Worm (Caenorhabditis elegans) whole organism, young adult: ENCODE data around the gene B0361.11.

Source experiments
- B0019.2 ChIP-seq: fragments of 200-800 bp; sonication (Bioruptor generic); conservative IDR thresholded peaks from 2 replicates; pipeline ENCODE4 v1.3.6; 2022; ENCODE audit warnings: missing genetic modification reagents, missing genetic modification characterization, missing compliant biosample characterization
- D2030.7 ChIP-seq: fragments of 200-800 bp; sonication (Bioruptor generic); IDR thresholded peaks from 2 replicates; pipeline ENCODE4 v1.3.6; 2022; ENCODE audit warnings: missing genetic modification reagents, missing genetic modification characterization, missing compliant biosample characterization
- F33H1.4 ChIP-seq: fragments of 200-800 bp; sonication (Bioruptor generic); IDR thresholded peaks from 2 replicates; pipeline ENCODE4 v1.3.6; 2022; ENCODE audit warnings: missing genetic modification reagents, missing genetic modification characterization, missing compliant biosample characterization
- T07F8.4 ChIP-seq: sonication (generic microtip); optimal IDR thresholded peaks from 2 replicates; lab custom pipeline; 2016; ENCODE audit warnings: mild to moderate bottlenecking, missing genetic modification characterization, moderate library complexity, missing compliant biosample characterization
- ZK185.1 ChIP-seq: sonication (generic microtip); optimal IDR thresholded peaks from 2 replicates; lab custom pipeline; 2016; ENCODE audit warnings: mild to moderate bottlenecking, missing genetic modification characterization, missing compliant biosample characterization; ENCODE audit not compliant: poor library complexity, severe bottlenecking
- attf-3 ChIP-seq: fragments of 200-800 bp; sonication (Bioruptor generic); conservative IDR thresholded peaks from 2 replicates; pipeline ENCODE4 v1.3.6; 2022; ENCODE audit warnings: missing genetic modification reagents, missing genetic modification characterization, missing compliant biosample characterization
- bed-2 ChIP-seq: fragments of 200-800 bp; sonication (Bioruptor generic); IDR thresholded peaks from 2 replicates; pipeline ENCODE4 v1.3.6; 2022; ENCODE audit warnings: missing genetic modification reagents, missing genetic modification characterization, missing compliant biosample characterization
- cebp-1 ChIP-seq, 2 experiments: fragments of 200-800 bp in 1 of 2; sonication (Bioruptor generic) in 1 of 2; sonication (generic microtip) in 1 of 2; IDR thresholded peaks in 1 of 2; optimal IDR thresholded peaks in 1 of 2; 2 replicates each; pipeline versions ENCODE4 v1.3.6 to Lab custom; 2017 to 2022; ENCODE audit warnings: missing compliant biosample characterization in 2 of 2, missing genetic modification characterization in 2 of 2, mild to moderate bottlenecking in 1 of 2, missing genetic modification reagents in 1 of 2, moderate library complexity in 1 of 2
- ceh-91 ChIP-seq: fragments of 200-800 bp; sonication (Bioruptor generic); IDR thresholded peaks from 2 replicates; pipeline ENCODE4 v1.3.6; 2022; ENCODE audit warnings: missing genetic modification reagents, missing genetic modification characterization, missing compliant biosample characterization
- chd-7 ChIP-seq: sonication (generic microtip); optimal IDR thresholded peaks from 2 replicates; lab custom pipeline; 2016; ENCODE audit warnings: mild to moderate bottlenecking, missing genetic modification characterization, moderate library complexity, missing compliant biosample characterization
- dox-1 ChIP-seq: fragments of 200-800 bp; sonication (Bioruptor generic); IDR thresholded peaks from 2 replicates; pipeline ENCODE4 v1.3.6; 2022; ENCODE audit warnings: missing genetic modification reagents, missing genetic modification characterization, missing compliant biosample characterization
- dpff-1 ChIP-seq: sonication (generic microtip); optimal IDR thresholded peaks from 2 replicates; lab custom pipeline; 2017; ENCODE audit warnings: mild to moderate bottlenecking, missing genetic modification characterization, missing compliant biosample characterization
- efl-1 ChIP-seq: fragments of 150-350 bp; optimal IDR thresholded peaks from 2 replicates; lab custom pipeline; 2014; ENCODE audit warnings: missing biosample characterization, missing genetic modification reagents, missing genetic modification characterization
- egrh-3 ChIP-seq: fragments of 200-800 bp; sonication (Bioruptor generic); IDR thresholded peaks from 2 replicates; pipeline ENCODE4 v1.3.6; 2022; ENCODE audit warnings: missing genetic modification reagents, missing genetic modification characterization, missing compliant biosample characterization
- hmg-1.2 ChIP-seq: fragments of 200-800 bp; sonication (Bioruptor generic); IDR thresholded peaks from 2 replicates; pipeline ENCODE4 v1.3.6; 2022; ENCODE audit warnings: missing genetic modification reagents, missing genetic modification characterization, missing compliant biosample characterization
- lin-40 ChIP-seq: sonication (generic microtip); optimal IDR thresholded peaks from 2 replicates; lab custom pipeline; 2016; ENCODE audit warnings: missing genetic modification characterization, mild to moderate bottlenecking, missing compliant biosample characterization, missing genotype, missing genetic modification reagents
- lin-54 ChIP-seq: fragments of 200-800 bp; sonication (Bioruptor generic); optimal IDR thresholded peaks from 2 replicates; lab custom pipeline; 2018; ENCODE audit warnings: mild to moderate bottlenecking, missing genetic modification characterization, missing compliant biosample characterization
- lir-1 ChIP-seq: fragments of 200-800 bp; sonication (Bioruptor generic); conservative IDR thresholded peaks from 2 replicates; pipeline ENCODE4 v1.3.6; 2022; ENCODE audit warnings: missing genetic modification reagents, missing genetic modification characterization, missing compliant biosample characterization
- lsl-1 ChIP-seq: fragments of 200-800 bp; sonication (Bioruptor generic); optimal IDR thresholded peaks from 2 replicates; lab custom pipeline; 2018; ENCODE audit warnings: mild to moderate bottlenecking, missing genetic modification characterization, moderate library complexity, missing compliant biosample characterization
- lsy-27 ChIP-seq: sonication (generic microtip); optimal IDR thresholded peaks from 2 replicates; lab custom pipeline; 2017; ENCODE audit warnings: missing genetic modification characterization, mild to moderate bottlenecking, missing compliant biosample characterization, antibody characterized with exemption, missing genotype, borderline replicate concordance; ENCODE audit not compliant: insufficient read depth
- madf-6 ChIP-seq: fragments of 200-800 bp; sonication (Bioruptor generic); IDR thresholded peaks from 2 replicates; pipeline ENCODE4 v1.3.6; 2022; ENCODE audit warnings: missing genetic modification reagents, missing genetic modification characterization, missing compliant biosample characterization
- madf-8 ChIP-seq: fragments of 200-800 bp; sonication (Bioruptor generic); conservative IDR thresholded peaks from 2 replicates; pipeline ENCODE4 v1.3.6; 2022; ENCODE audit warnings: missing genetic modification reagents, missing genetic modification characterization, missing compliant biosample characterization
- mcd-1 ChIP-seq: fragments of 200-800 bp; sonication (Bioruptor generic); IDR thresholded peaks from 2 replicates; pipeline ENCODE4 v1.3.6; 2022; ENCODE audit warnings: missing genetic modification reagents, missing genetic modification characterization, missing compliant biosample characterization
- nfyb-1 ChIP-seq: fragments of 200-800 bp; sonication (Bioruptor generic); IDR thresholded peaks from 2 replicates; pipeline ENCODE4 v1.3.6; 2022; ENCODE audit warnings: missing genetic modification reagents, missing genetic modification characterization, missing compliant biosample characterization
- nhr-27 ChIP-seq: fragments of 200-800 bp; sonication (Bioruptor generic); optimal IDR thresholded peaks from 2 replicates; lab custom pipeline; 2018; ENCODE audit warnings: mild to moderate bottlenecking, missing genetic modification characterization, moderate library complexity, missing compliant biosample characterization
- nhr-90 ChIP-seq: sonication (generic microtip); optimal IDR thresholded peaks from 2 replicates; lab custom pipeline; 2016; ENCODE audit warnings: missing genotype, mild to moderate bottlenecking, missing genetic modification characterization, missing compliant biosample characterization
- pbrm-1 ChIP-seq: fragments of 200-800 bp; sonication (Bioruptor generic); IDR thresholded peaks from 2 replicates; pipeline ENCODE4 v1.3.6; 2022; ENCODE audit warnings: missing genetic modification reagents, missing genetic modification characterization, missing compliant biosample characterization
- rec-8 ChIP-seq, 2 experiments: sonication (generic microtip); optimal IDR thresholded peaks; 2 replicates each; lab custom pipeline; 2016; ENCODE audit warnings: mild to moderate bottlenecking in 2 of 2, missing genetic modification characterization in 2 of 2, missing genetic modification reagents in 2 of 2, missing genotype in 2 of 2, missing biosample characterization in 1 of 2, missing compliant biosample characterization in 1 of 2, moderate library complexity in 1 of 2
- snpc-1.1 ChIP-seq: sonication (generic microtip); optimal IDR thresholded peaks from 2 replicates; lab custom pipeline; 2017; ENCODE audit warnings: missing genetic modification characterization, mild to moderate bottlenecking, missing compliant biosample characterization, antibody characterized with exemption, moderate library complexity, missing genotype, missing genetic modification reagents; ENCODE audit not compliant: insufficient read depth
- ztf-3 ChIP-seq: fragments of 200-800 bp; sonication (Bioruptor generic); optimal IDR thresholded peaks from 2 replicates; lab custom pipeline; 2018; ENCODE audit warnings: mild to moderate bottlenecking, missing genetic modification characterization, missing compliant biosample characterization

The B0361.11 gene

ce11 chrIII:7234148-7234547 lies 43.3 kb upstream of the B0361.11 start, which contains the start of gene ndus-8 (continued):
- no peak for TF ChIP-seq lir-1
- TF ChIP-seq madf-8 (GFP tag; lab: Robert Waterston, UW), result no peak
- TF ChIP-seq lin-40 (tag; lab: Kevin White, UChicago), result peak; percentile 27
- no peak for TF ChIP-seq cebp-1 (GFP tag; IDR thresholded peaks at IDR 0.05; lab: Robert Waterston, UW)
- peak; percentile 45 for TF ChIP-seq cebp-1 (tag; optimal IDR thresholded peaks at IDR 0.05; lab: Kevin White, UChicago)
- TF ChIP-seq mcd-1 (GFP tag; lab: Robert Waterston, UW), result peak; percentile 63
- no peak for TF ChIP-seq B0019.2
- TF ChIP-seq hmg-1.2 (GFP tag; lab: Robert Waterston, UW), result peak; percentile 37; the same call in 1 of the 2 replicates
- TF ChIP-seq attf-3 (GFP tag; lab: Robert Waterston, UW), result 0 out of 2 replicates have a peak, but pooled peaks have one; percentile 37

- TF ChIP-seq egrh-3 (GFP tag; lab: Robert Waterston, UW), result peak; percentile 69; the same call in 1 of the 2 replicates
- TF ChIP-seq, all 124 proteins: peak for 1; not testable (repeated sequence) for 123
Observed at ce11 chrIII:7235660-7236059, 41.7 kb upstream of the B0361.11 start.

- TF ChIP-seq D2030.7 (GFP tag; lab: Robert Waterston, UW) (peak; percentile 43; the same call in 1 of the 2 replicates), madf-6 (GFP tag; lab: Robert Waterston, UW) (peak; percentile 57), lsl-1 (GFP tag; lab: Kevin White, UChicago) (peak; percentile 56), egrh-3 (GFP tag; lab: Robert Waterston, UW) (0 out of 2 replicates have a peak, but pooled peaks have one; percentile 8), ceh-91 (GFP tag; lab: Robert Waterston, UW) (peak; percentile 63; the same call in 1 of the 2 replicates), efl-1 (GFP tag; lab: Kevin White, UChicago) (peak; percentile 32), dox-1 (GFP tag; lab: Robert Waterston, UW) (peak; percentile 61; the same call in 1 of the 2 replicates), hmg-1.2 (GFP tag; lab: Robert Waterston, UW) (0 out of 2 replicates have a peak, but pooled peaks have one; percentile 12), F33H1.4 (GFP tag; lab: Robert Waterston, UW) (peak; percentile 82)
- TF ChIP-seq, all 124 proteins: peak for 9; not testable (repeated sequence) for 115
Observed at ce11 chrIII:7237877-7238276, 39.5 kb upstream of the B0361.11 start.

- TF ChIP-seq cebp-1 (GFP tag; IDR thresholded peaks at IDR 0.05; lab: Robert Waterston, UW) (no peak), cebp-1 (tag; optimal IDR thresholded peaks at IDR 0.05; lab: Kevin White, UChicago) (peak; percentile 89), ztf-3 (no peak)
Observed at ce11 chrIII:7238727-7239126, 38.7 kb upstream of the B0361.11 start, which contains the start of gene pars-1. Gene pars-1 (plus strand): TSS chrIII:7239027.

ce11 chrIII:7239416-7239815 lies 38.0 kb upstream of the B0361.11 start:
- TF ChIP-seq egrh-3 (GFP tag; lab: Robert Waterston, UW) (no peak), lsy-27 (tag; lab: Kevin White, UChicago) (no peak), dpff-1 (tag; lab: Kevin White, UChicago) (no peak), nhr-90 (tag; lab: Kevin White, UChicago) (no peak), pbrm-1 (no peak), B0019.2 (no peak), snpc-1.1 (tag; lab: Kevin White, UChicago) (no peak), hmg-1.2 (GFP tag; lab: Robert Waterston, UW) (no peak), chd-7 (no peak), rec-8 (tag; optimal IDR thresholded peaks at IDR 0.05; lab: Kevin White, UChicago) (no peak), lin-54 (GFP tag; lab: Kevin White, UChicago) (no peak), D2030.7 (GFP tag; lab: Robert Waterston, UW) (no peak), ZK185.1 (tag; lab: Kevin White, UChicago) (no peak), nhr-27 (tag; lab: Kevin White, UChicago) (no peak), nfyb-1 (no peak), bed-2 (GFP tag; lab: Robert Waterston, UW) (no peak), T07F8.4 (no peak)
